Worm (Caenorhabditis elegans) whole organism, mixed stage, embryonic: ENCODE measurements around the gene vha-18.

ENCODE experiments used
- cnd-1 ChIP-seq: fragments of 200-800 bp; sonication (Bioruptor generic); optimal IDR thresholded peaks from 2 replicates; lab custom pipeline; 2018; ENCODE audit warnings: mild to moderate bottlenecking, missing genetic modification characterization, missing compliant biosample characterization
- lin-32 ChIP-seq: fragments of 200-800 bp; sonication (Bioruptor generic); optimal IDR thresholded peaks from 2 replicates; lab custom pipeline; 2018; ENCODE audit warnings: mild to moderate bottlenecking, missing genetic modification characterization, missing compliant biosample characterization
- mep-1 ChIP-seq: fragments of 150-350 bp; optimal IDR thresholded peaks from 2 replicates; lab custom pipeline; 2017; ENCODE audit warnings: missing biosample characterization, missing genetic modification reagents, missing genetic modification characterization, inconsistent platforms
- nhr-76 ChIP-seq: sonication (generic microtip); optimal IDR thresholded peaks from 2 replicates; lab custom pipeline; 2017; ENCODE audit warnings: missing biosample characterization, missing genetic modification characterization
- unc-120 ChIP-seq: sonication (generic microtip); optimal IDR thresholded peaks from 2 replicates; lab custom pipeline; 2017; ENCODE audit warnings: missing genetic modification characterization, missing compliant biosample characterization; ENCODE audit not compliant: poor library complexity, severe bottlenecking
- unc-62 ChIP-seq: fragments of 150-350 bp; optimal IDR thresholded peaks from 2 replicates; lab custom pipeline; 2014; ENCODE audit warnings: missing biosample characterization, missing genetic modification reagents, missing genetic modification characterization

DNA sequence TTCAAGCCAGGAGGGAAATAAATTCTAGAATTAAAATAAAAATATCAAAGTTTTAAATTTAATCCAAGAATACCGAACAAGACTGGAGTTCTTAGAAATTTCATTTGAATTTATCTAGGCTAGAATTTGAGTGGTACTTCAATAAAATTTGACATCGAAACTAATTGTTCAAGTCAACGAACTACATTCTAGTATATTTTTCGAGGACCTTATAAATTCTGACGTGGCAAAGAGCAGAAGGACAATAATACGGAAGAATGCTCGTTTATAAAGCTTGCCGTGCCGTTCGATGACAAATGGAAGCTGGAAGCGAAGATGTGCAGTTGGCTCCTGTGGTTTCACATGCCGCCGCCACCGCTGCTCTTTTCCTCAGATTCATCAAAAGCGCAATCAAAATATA, 12.5 kb downstream of the vha-18 start:
- TF ChIP-seq lin-32 (GFP tag; lab: Kevin White, UChicago), result no peak
- no peak for TF ChIP-seq mep-1 (tag; lab: Kevin White, UChicago)
- no peak for TF ChIP-seq nhr-76 (tag; lab: Kevin White, UChicago)
- TF ChIP-seq cnd-1 (tag; lab: Kevin White, UChicago), result no peak
- no peak for TF ChIP-seq unc-62 (GFP tag; lab: Kevin White, UChicago)
- TF ChIP-seq unc-120, result no peak
